Worm (Caenorhabditis elegans) whole organism, early embryonic: ENCODE data around the gene pkn-1.
A peak's percentile ranks its signal among the peaks of the same experiment; 100 is the strongest.

Source experiments
- B0310.2 ChIP-seq: sonication (generic microtip); optimal IDR thresholded peaks from 2 replicates; lab custom pipeline; 2016; ENCODE audit warnings: mild to moderate bottlenecking, missing genetic modification characterization, missing compliant biosample characterization
- F13C5.2 ChIP-seq: sonication (generic microtip); optimal IDR thresholded peaks from 2 replicates; lab custom pipeline; 2017; ENCODE audit warnings: mild to moderate bottlenecking, missing genetic modification characterization, inconsistent platforms, missing compliant biosample characterization
- aly-1 ChIP-seq: sonication (generic microtip); optimal IDR thresholded peaks from 2 replicates; lab custom pipeline; 2016; ENCODE audit warnings: missing genetic modification characterization, missing compliant biosample characterization
- ama-1 ChIP-seq: fragments of 150-350 bp; optimal IDR thresholded peaks from 2 replicates; lab custom pipeline; 2014
- ceh-13 ChIP-seq: fragments of 200-800 bp; sonication (Bioruptor generic); optimal IDR thresholded peaks from 2 replicates; lab custom pipeline; 2018; ENCODE audit warnings: mild to moderate bottlenecking, missing genetic modification characterization, missing compliant biosample characterization
- ceh-36 ChIP-seq: sonication (generic microtip); optimal IDR thresholded peaks from 2 replicates; lab custom pipeline; 2016; ENCODE audit warnings: missing genetic modification characterization, inconsistent platforms, missing compliant biosample characterization
- ets-7 ChIP-seq: sonication (generic microtip); optimal IDR thresholded peaks from 2 replicates; lab custom pipeline; 2016; ENCODE audit warnings: missing genotype, missing genetic modification characterization, missing compliant biosample characterization
- flt-1 ChIP-seq: fragments of 200-800 bp; sonication (Bioruptor generic); IDR thresholded peaks from 2 replicates; pipeline ENCODE4 v1.3.6; 2022; ENCODE audit warnings: missing genetic modification characterization, missing compliant biosample characterization
- hmbx-1 ChIP-seq: sonication (generic microtip); optimal IDR thresholded peaks from 2 replicates; lab custom pipeline; 2016; ENCODE audit warnings: mild to moderate bottlenecking, missing genetic modification characterization, missing compliant biosample characterization
- hmg-4 ChIP-seq: fragments of 200-800 bp; sonication (Bioruptor generic); optimal IDR thresholded peaks from 2 replicates; lab custom pipeline; 2018; ENCODE audit warnings: mild to moderate bottlenecking, missing genetic modification characterization, missing compliant biosample characterization
- hnd-1 ChIP-seq: sonication (generic microtip); optimal IDR thresholded peaks from 2 replicates; lab custom pipeline; 2016; ENCODE audit warnings: missing genetic modification characterization, missing compliant biosample characterization
- pes-1 ChIP-seq: fragments of 200-800 bp; sonication (Bioruptor generic); IDR thresholded peaks from 2 replicates; pipeline ENCODE4 v1.3.6; 2022; ENCODE audit warnings: missing genetic modification reagents, missing genetic modification characterization, missing compliant biosample characterization
- scrt-1 ChIP-seq: fragments of 200-800 bp; sonication (Bioruptor generic); IDR thresholded peaks from 2 replicates; pipeline ENCODE4 v1.3.6; 2022; ENCODE audit warnings: missing genetic modification characterization, missing compliant biosample characterization
- sea-1 ChIP-seq: fragments of 200-800 bp; sonication (Bioruptor generic); conservative IDR thresholded peaks from 2 replicates; pipeline ENCODE4 v1.3.6; 2022; ENCODE audit warnings: missing genetic modification characterization, missing compliant biosample characterization
- tbx-11 ChIP-seq: fragments of 200-800 bp; sonication (Bioruptor generic); IDR thresholded peaks from 2 replicates; pipeline ENCODE4 v1.3.6; 2022; ENCODE audit warnings: missing genetic modification characterization, missing compliant biosample characterization
- tbx-37 ChIP-seq: fragments of 200-800 bp; sonication (Bioruptor generic); conservative IDR thresholded peaks from 2 replicates; pipeline ENCODE4 v1.3.6; 2022; ENCODE audit warnings: missing genetic modification reagents, missing genetic modification characterization, missing compliant biosample characterization
- tra-4 ChIP-seq: sonication (generic microtip); optimal IDR thresholded peaks from 2 replicates; lab custom pipeline; 2017; ENCODE audit warnings: missing genetic modification characterization, missing compliant biosample characterization

pkn-1 gene

DNA sequence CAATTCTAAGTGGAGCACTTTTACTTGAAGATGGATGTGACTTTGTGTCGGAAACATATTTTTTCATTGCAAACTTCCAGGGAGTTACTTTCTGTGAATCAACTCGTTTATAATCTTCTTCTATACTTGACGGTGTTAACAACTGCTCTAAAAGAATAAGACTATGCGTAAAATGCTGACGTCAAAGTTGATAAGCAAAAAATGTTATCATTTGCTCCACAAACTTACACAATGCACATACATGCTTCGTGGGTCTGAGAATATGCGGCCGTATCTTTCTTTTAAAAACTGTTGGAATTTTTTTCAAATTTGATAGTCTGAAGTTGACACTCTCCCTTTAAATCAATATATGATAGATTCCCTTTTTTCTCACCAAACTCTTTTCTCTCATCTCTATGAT lies 1.9 kb upstream of the pkn-1 start:
- TF ChIP-seq aly-1 (tag; lab: Kevin White, UChicago) (no peak), tra-4 (no peak), tbx-11 (GFP tag; lab: Robert Waterston, UW) (no peak), tbx-37 (no peak), B0310.2 (tag; lab: Kevin White, UChicago) (no peak)

DNA sequence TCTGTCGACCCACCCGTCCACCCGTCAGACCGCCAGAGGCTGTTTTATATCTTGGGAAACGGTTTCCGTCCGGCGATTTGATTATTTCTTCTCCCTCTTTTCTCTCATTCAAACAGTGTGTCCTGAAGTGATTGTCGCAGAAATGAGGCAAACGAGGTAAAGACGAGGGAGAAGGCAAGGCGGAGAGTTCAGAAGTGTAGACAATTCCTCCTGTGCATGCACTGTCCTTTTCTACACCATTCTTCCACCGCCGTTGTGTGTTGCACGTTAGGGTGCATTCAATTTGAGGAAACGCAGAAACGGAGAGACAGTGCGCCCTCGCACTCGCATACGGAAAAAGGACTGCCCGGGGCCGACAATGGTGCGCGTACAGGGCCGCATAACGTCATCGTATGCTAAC lies 1.4 kb upstream of the pkn-1 start:
- TF ChIP-seq hmg-4 (GFP tag; lab: Kevin White, UChicago) (peak; percentile 88), pes-1 (no peak), B0310.2 (tag; lab: Kevin White, UChicago) (peak; percentile 75), ceh-13 (GFP tag; lab: Kevin White, UChicago) (peak; percentile 32), aly-1 (tag; lab: Kevin White, UChicago) (peak; percentile 70), tbx-11 (GFP tag; lab: Robert Waterston, UW) (0 out of 2 replicates have a peak, but pooled peaks have one; percentile 33)

DNA sequence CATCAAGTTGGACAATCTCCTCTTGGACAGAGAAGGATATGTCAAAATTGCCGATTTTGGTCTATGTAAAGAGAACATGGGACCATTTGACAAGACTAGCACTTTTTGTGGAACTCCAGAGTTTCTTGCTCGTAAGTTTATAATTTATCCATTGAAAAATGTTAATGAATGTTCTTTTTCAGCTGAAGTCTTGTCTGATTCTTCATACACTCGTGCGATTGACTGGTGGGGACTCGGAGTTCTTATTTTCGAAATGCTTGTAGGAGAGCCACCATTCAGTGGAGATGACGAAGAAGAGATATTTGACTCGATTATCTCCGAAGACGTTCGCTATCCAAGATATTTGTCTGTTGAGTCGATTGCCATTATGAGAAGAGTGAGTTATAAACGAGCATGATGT lies 4.1 kb downstream of the pkn-1 start:
- TF ChIP-seq tbx-37 (no peak), hnd-1 (tag; lab: Kevin White, UChicago) (no peak), sea-1 (no peak), aly-1 (tag; lab: Kevin White, UChicago) (no peak), ceh-13 (GFP tag; lab: Kevin White, UChicago) (no peak), tbx-11 (GFP tag; lab: Robert Waterston, UW) (no peak), scrt-1 (GFP tag; lab: Robert Waterston, UW) (no peak)

DNA sequence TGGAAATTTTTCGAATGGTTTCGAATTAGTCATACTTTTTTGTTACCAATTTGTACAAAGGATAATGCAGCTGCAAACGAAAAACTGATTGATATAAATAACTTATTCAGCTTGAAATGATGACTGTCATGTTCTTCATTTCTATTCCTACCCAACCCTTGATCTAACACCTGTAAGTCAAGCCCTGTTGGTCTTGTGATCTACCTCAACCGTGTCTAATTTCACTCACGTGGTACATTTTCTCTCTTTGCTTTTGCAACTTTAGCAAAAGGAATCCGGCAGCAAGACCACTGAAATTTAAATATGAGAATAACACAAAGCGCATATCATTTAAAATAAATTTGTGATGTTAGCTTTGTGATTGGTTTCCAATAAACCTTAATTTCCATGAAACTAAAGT lies 7.0 kb downstream of the pkn-1 start:
- no peak for TF ChIP-seq tbx-37
- TF ChIP-seq flt-1 (GFP tag; lab: Robert Waterston, UW): no peak
- no peak for TF ChIP-seq tra-4
- no peak for TF ChIP-seq ama-1 (lab: Kevin White, UChicago)
- TF ChIP-seq sea-1: no peak
- TF ChIP-seq scrt-1 (GFP tag; lab: Robert Waterston, UW): no peak
- no peak for TF ChIP-seq aly-1 (tag; lab: Kevin White, UChicago)
- no peak for TF ChIP-seq hnd-1 (tag; lab: Kevin White, UChicago)
- TF ChIP-seq F13C5.2 (tag; lab: Kevin White, UChicago): no peak
- TF ChIP-seq pes-1: no peak
- TF ChIP-seq ceh-36 (tag; lab: Kevin White, UChicago): no peak
- TF ChIP-seq ceh-13 (GFP tag; lab: Kevin White, UChicago): no peak

DNA sequence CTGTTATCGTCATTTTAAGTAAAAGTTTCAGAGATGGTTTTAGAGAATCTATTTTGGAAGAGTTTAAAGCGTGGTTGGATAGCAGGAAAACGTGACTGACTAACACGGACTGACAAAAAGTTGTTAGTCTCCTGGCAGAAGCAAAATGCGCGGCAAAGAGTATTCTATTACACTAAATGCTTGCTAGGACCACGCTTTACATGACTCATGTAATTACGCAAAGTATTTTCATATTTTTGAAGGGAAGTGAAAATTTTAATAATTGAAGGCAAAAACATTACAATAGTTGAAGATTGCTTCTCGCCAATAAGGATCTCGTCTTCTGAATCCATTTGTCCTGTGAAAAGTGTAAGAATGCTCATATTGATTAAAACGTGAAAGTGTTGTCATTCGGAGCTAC lies 9.2 kb downstream of the pkn-1 start, which contains the start of gene gur-3:
Gene gur-3 (minus strand): TSS at position 101 of the 400 bp plus-strand sequence.
- TF ChIP-seq F13C5.2 (tag; lab: Kevin White, UChicago): no peak
- TF ChIP-seq tbx-37: no peak
- no peak for TF ChIP-seq hnd-1 (tag; lab: Kevin White, UChicago)

DNA sequence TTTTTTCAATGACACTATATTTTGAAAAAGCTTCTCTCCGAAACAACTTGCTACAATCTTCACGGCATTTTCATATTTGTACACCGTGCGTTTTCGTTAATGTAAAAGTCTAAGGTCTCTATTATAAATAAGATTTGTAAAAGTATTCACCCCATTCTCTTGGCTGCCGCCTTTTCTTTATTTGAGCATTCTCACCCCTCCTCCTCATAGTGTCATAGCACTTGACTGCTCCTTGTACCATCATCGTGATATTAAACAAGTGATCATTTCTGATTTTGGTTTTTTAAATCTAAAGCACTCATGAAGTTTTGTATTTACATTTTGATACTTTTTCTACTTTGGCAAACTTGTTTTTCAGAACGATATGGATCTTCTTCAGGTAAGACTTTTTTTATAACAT lies 9.8 kb downstream of the pkn-1 start, which contains the start of gene ZC504.1:
Gene ZC504.1 (plus strand): TSS at position 301 of the 400 bp plus-strand sequence.
- no peak for TF ChIP-seq F13C5.2 (tag; lab: Kevin White, UChicago)
- TF ChIP-seq flt-1 (GFP tag; lab: Robert Waterston, UW): no peak
- no peak for TF ChIP-seq hmg-4 (GFP tag; lab: Kevin White, UChicago)
- TF ChIP-seq sea-1: no peak

DNA sequence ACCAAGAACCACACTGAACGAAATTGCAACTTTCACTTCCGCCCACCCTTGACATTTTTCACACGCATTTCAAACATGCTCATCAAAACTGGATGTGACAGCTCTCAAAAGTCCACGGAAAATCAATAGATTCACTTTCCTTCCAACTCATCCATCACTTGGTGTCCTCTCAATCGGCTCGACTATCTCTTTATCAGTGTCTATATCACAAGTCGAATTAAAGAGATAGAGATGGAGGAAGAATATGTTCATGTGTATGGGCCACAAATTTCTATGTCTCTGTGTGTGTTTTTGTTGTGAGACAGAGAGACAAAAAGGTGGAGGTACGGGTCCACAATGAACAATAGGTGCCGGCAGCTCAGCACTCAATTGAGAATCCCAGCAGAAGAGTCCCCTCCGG lies 13.5 kb downstream of the pkn-1 start:
- TF ChIP-seq scrt-1 (GFP tag; lab: Robert Waterston, UW) (no peak), hnd-1 (tag; lab: Kevin White, UChicago) (no peak)

DNA sequence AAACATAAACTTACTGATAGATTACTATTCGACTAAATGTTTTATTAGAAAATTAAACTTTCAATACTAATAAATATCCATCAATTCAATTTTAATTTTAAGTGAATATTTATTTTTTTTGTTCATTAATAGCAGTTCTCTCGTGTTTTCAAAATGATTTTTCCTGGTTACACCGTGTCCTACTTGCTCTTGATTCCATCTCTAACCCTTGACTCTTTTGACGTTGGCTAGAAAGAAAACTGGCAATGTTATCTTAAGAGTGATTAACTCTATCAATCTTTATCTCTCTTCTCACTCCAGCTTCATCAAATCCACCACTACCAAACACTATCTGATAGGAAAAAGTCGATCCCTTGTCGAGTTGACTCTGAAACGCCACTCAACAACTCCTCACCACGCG lies 15.4 kb downstream of the pkn-1 start, which contains the start of gene acr-8:
Gene acr-8 (plus strand): TSS at position 301 of the 400 bp plus-strand sequence.
- TF ChIP-seq hmg-4 (GFP tag; lab: Kevin White, UChicago) (no peak), tra-4 (no peak), F13C5.2 (tag; lab: Kevin White, UChicago) (no peak), ceh-13 (GFP tag; lab: Kevin White, UChicago) (no peak), aly-1 (tag; lab: Kevin White, UChicago) (no peak), tbx-11 (GFP tag; lab: Robert Waterston, UW) (no peak)

DNA sequence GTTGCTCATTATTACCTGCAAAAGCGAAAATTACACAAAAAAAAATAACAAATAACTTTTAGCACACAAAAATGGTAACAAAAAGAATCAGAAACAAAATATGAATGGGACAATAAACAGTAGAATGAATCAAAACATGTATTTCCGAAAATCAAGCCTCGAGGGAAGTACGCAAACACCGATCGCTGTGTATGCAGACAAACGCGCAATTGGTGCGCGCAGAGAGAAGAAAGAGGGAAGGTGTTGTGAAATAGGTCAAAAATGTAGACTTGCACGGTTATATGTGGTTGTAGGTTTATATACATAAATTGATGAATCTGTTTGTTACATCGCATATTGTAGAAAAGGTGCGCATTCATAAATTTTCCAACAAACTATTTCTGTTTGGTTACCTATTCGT lies 22.7 kb downstream of the pkn-1 start, which contains the start of gene cdk-11.2:
Gene cdk-11.2 (minus strand): TSS at position 23 of the 400 bp plus-strand sequence.
- TF ChIP-seq flt-1 (GFP tag; lab: Robert Waterston, UW) (0 out of 2 replicates have a peak, but pooled peaks have one; percentile 14), F13C5.2 (tag; lab: Kevin White, UChicago) (peak; percentile 50), pes-1 (no peak)

DNA sequence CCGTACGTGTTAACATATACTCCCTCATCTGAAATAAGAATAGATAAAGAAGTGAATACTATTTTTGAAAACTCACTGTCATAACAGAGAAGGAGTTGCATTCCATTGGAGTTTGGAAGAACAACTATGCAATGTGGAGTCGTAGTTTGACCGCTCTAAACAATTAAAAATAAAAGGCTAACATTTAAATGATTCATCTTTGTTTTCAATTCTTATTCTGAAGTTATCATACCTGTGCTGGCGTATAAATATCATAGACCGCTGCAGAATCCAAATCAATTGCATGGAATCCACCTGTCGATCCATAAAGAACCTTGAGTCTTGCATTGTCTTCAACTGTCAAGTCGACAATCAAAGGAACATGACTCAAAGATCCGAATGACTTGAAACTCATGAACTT lies 25.7 kb downstream of the pkn-1 start:
- TF ChIP-seq flt-1 (GFP tag; lab: Robert Waterston, UW) (no peak), B0310.2 (tag; lab: Kevin White, UChicago) (no peak), aly-1 (tag; lab: Kevin White, UChicago) (no peak), pes-1 (no peak), F13C5.2 (tag; lab: Kevin White, UChicago) (no peak), ama-1 (lab: Kevin White, UChicago) (no peak), tra-4 (no peak), tbx-37 (no peak), sea-1 (no peak), hmg-4 (GFP tag; lab: Kevin White, UChicago) (no peak), ceh-13 (GFP tag; lab: Kevin White, UChicago) (no peak), ets-7 (tag; lab: Kevin White, UChicago) (no peak), ceh-36 (tag; lab: Kevin White, UChicago) (no peak), scrt-1 (GFP tag; lab: Robert Waterston, UW) (no peak), tbx-11 (GFP tag; lab: Robert Waterston, UW) (no peak), hnd-1 (tag; lab: Kevin White, UChicago) (no peak), hmbx-1 (tag; lab: Kevin White, UChicago) (no peak)
